Fruit fly (Drosophila melanogaster) whole organism, embryonic: ENCODE measurements around the gene drl.

ENCODE experiments used
- Asciz ChIP-seq: fragments of 200-800 bp; sonication (Bioruptor generic); optimal IDR thresholded peaks from 2 replicates; lab custom pipeline; 2017; ENCODE audit warnings: missing biosample characterization, mild to moderate bottlenecking, missing genetic modification characterization, missing genetic modification reagents
- Atf-2 ChIP-seq: fragments of 200-800 bp; sonication (Bioruptor generic); optimal IDR thresholded peaks from 2 replicates; lab custom pipeline; 2016; ENCODE audit warnings: missing biosample characterization, missing genetic modification characterization
- Atf3 ChIP-seq: fragments of 200-800 bp; sonication (Bioruptor generic); optimal IDR thresholded peaks from 3 replicates; lab custom pipeline; 2016; ENCODE audit warnings: missing biosample characterization, missing genetic modification characterization
- B-H2 ChIP-seq: fragments of 200-800 bp; sonication (Bioruptor generic); optimal IDR thresholded peaks from 2 replicates; lab custom pipeline; 2018; ENCODE audit warnings: missing biosample characterization, mild to moderate bottlenecking, missing genetic modification characterization
- CG10565 ChIP-seq: fragments of 200-800 bp; sonication (Bioruptor generic); optimal IDR thresholded peaks from 3 replicates; lab custom pipeline; 2016; ENCODE audit warnings: missing biosample characterization, mild to moderate bottlenecking, missing genetic modification characterization
- CG11398 ChIP-seq: fragments of 200-800 bp; sonication (Bioruptor generic); optimal IDR thresholded peaks from 2 replicates; lab custom pipeline; 2016; ENCODE audit warnings: missing biosample characterization, missing genetic modification characterization
- CG14014 ChIP-seq: fragments of 200-800 bp; sonication (Bioruptor generic); IDR thresholded peaks from 2 replicates; pipeline ENCODE4 v1.3.6; 2022; ENCODE audit warnings: missing biosample characterization, missing genetic modification characterization
- CG15073 ChIP-seq: fragments of 200-800 bp; sonication (Bioruptor generic); optimal IDR thresholded peaks from 2 replicates; lab custom pipeline; 2016; ENCODE audit warnings: missing biosample characterization, missing genetic modification characterization
- CG1647 ChIP-seq: fragments of 200-800 bp; sonication (Bioruptor generic); optimal IDR thresholded peaks from 3 replicates; lab custom pipeline; 2016; ENCODE audit warnings: missing biosample characterization, missing genetic modification characterization
- CG16813 ChIP-seq: fragments of 200-800 bp; sonication (Bioruptor generic); IDR thresholded peaks from 3 replicates; pipeline ENCODE4 v1.3.6; 2022; ENCODE audit warnings: missing biosample characterization, missing genetic modification characterization; ENCODE audit not compliant: partially characterized antibody
- CG17359 ChIP-seq: fragments of 200-800 bp; sonication (Bioruptor generic); optimal IDR thresholded peaks from 3 replicates; lab custom pipeline; 2018; ENCODE audit warnings: missing biosample characterization, mild to moderate bottlenecking, missing genetic modification characterization, moderate library complexity
- CG2889 ChIP-seq: fragments of 200-800 bp; sonication (Bioruptor generic); IDR thresholded peaks from 3 replicates; pipeline ENCODE4 v1.3.6; 2022; ENCODE audit warnings: missing biosample characterization, missing genetic modification characterization
- CG33557 ChIP-seq: fragments of 200-800 bp; sonication (Bioruptor generic); optimal IDR thresholded peaks from 2 replicates; lab custom pipeline; 2019; ENCODE audit warnings: missing biosample characterization, mild to moderate bottlenecking, missing genetic modification characterization, moderate library complexity
- CG4730 ChIP-seq: fragments of 200-800 bp; sonication (Bioruptor generic); IDR thresholded peaks from 2 replicates; pipeline ENCODE4 v1.3.6; 2022; ENCODE audit warnings: missing biosample characterization, missing genetic modification characterization
- CG4854 ChIP-seq: fragments of 200-800 bp; sonication (Bioruptor generic); optimal IDR thresholded peaks from 2 replicates; lab custom pipeline; 2016; ENCODE audit warnings: missing biosample characterization, missing genetic modification characterization, inconsistent platforms
- CG5245 ChIP-seq: fragments of 200-800 bp; sonication (Bioruptor generic); optimal IDR thresholded peaks from 3 replicates; lab custom pipeline; 2016; ENCODE audit warnings: missing biosample characterization, missing genetic modification characterization
- CG6175 ChIP-seq: fragments of 200-800 bp; sonication (Bioruptor generic); IDR thresholded peaks from 3 replicates; pipeline ENCODE4 v1.3.6; 2022; ENCODE audit warnings: missing biosample characterization, missing genetic modification characterization
- CG6689 ChIP-seq: fragments of 200-800 bp; sonication (Bioruptor generic); IDR thresholded peaks from 2 replicates; pipeline ENCODE4 v1.3.6; 2022; ENCODE audit warnings: missing biosample characterization, missing genetic modification characterization
- CG7786 ChIP-seq: fragments of 200-800 bp; sonication (Bioruptor generic); optimal IDR thresholded peaks from 2 replicates; lab custom pipeline; 2016; ENCODE audit warnings: missing biosample characterization, missing genetic modification characterization
- CoRest ChIP-seq: fragments of 200-800 bp; sonication (Bioruptor generic); optimal IDR thresholded peaks from 3 replicates; lab custom pipeline; 2018; ENCODE audit warnings: missing biosample characterization, mild to moderate bottlenecking, missing genetic modification characterization, moderate library complexity
- Doc2 ChIP-seq: fragments of 200-800 bp; sonication (Bioruptor generic); IDR thresholded peaks from 2 replicates; pipeline ENCODE4 v1.3.6; 2022; ENCODE audit warnings: missing biosample characterization, missing genetic modification characterization
- Hmx ChIP-seq: fragments of 200-800 bp; sonication (Bioruptor generic); optimal IDR thresholded peaks from 2 replicates; lab custom pipeline; 2016; ENCODE audit warnings: missing biosample characterization, missing genetic modification characterization
- Hr39 ChIP-seq: fragments of >200 bp; optimal IDR thresholded peaks from 2 replicates; lab custom pipeline; 2017
- PHDP ChIP-seq: fragments of 200-800 bp; sonication (Bioruptor generic); optimal IDR thresholded peaks from 3 replicates; lab custom pipeline; 2018; ENCODE audit warnings: missing biosample characterization, mild to moderate bottlenecking, missing genetic modification characterization, moderate library complexity
- Ravus ChIP-seq: fragments of 200-800 bp; sonication (Bioruptor generic); IDR thresholded peaks from 2 replicates; pipeline ENCODE4 v1.3.6; 2022; ENCODE audit warnings: missing biosample characterization, missing genetic modification characterization
- Spps ChIP-seq: fragments of 200-800 bp; sonication (Bioruptor generic); optimal IDR thresholded peaks from 2 replicates; lab custom pipeline; 2018; ENCODE audit warnings: missing biosample characterization, mild to moderate bottlenecking, missing genetic modification characterization
- Taf1 ChIP-seq: fragments of 200-800 bp; sonication (Bioruptor generic); IDR thresholded peaks from 2 replicates; pipeline ENCODE4 v1.3.6; 2022; ENCODE audit warnings: missing biosample characterization, missing genetic modification characterization
- al ChIP-seq: fragments of 200-800 bp; sonication (Bioruptor generic); IDR thresholded peaks from 2 replicates; pipeline ENCODE4 v1.3.6; 2022; ENCODE audit warnings: missing biosample characterization, missing genetic modification characterization
- ase ChIP-seq: fragments of 200-800 bp; sonication (Bioruptor generic); IDR thresholded peaks from 3 replicates; pipeline ENCODE4 v1.3.6; 2022; ENCODE audit warnings: missing biosample characterization, missing genetic modification characterization
- bsh ChIP-seq, 2 experiments: fragments of 200-800 bp; sonication (Bioruptor generic); optimal IDR thresholded peaks; 2 replicates each; lab custom pipeline; 2017 to 2018; ENCODE audit warnings: mild to moderate bottlenecking in 2 of 2, missing biosample characterization in 2 of 2, missing genetic modification characterization in 2 of 2, moderate library complexity in 1 of 2
- caup ChIP-seq: fragments of 200-800 bp; sonication (Bioruptor generic); optimal IDR thresholded peaks from 3 replicates; lab custom pipeline; 2017; ENCODE audit warnings: missing biosample characterization, mild to moderate bottlenecking, missing genetic modification characterization, moderate library complexity; ENCODE audit not compliant: severe bottlenecking
- chinmo ChIP-seq: fragments of 200-800 bp; sonication (Bioruptor generic); IDR thresholded peaks from 4 replicates; pipeline ENCODE4 v1.3.6; 2022; ENCODE audit warnings: missing biosample characterization, missing genetic modification characterization; ENCODE audit not compliant: partially characterized antibody
- crol ChIP-seq: fragments of 200-800 bp; sonication (Bioruptor generic); IDR thresholded peaks from 2 replicates; pipeline ENCODE4 v1.3.6; 2022; ENCODE audit warnings: missing biosample characterization, missing genetic modification characterization
- dmrt11E ChIP-seq: fragments of 200-800 bp; sonication (Bioruptor generic); optimal IDR thresholded peaks from 3 replicates; lab custom pipeline; 2018; ENCODE audit warnings: missing biosample characterization, mild to moderate bottlenecking, missing genetic modification characterization, moderate library complexity
- esg ChIP-seq: fragments of 200-800 bp; sonication (Bioruptor generic); conservative IDR thresholded peaks from 2 replicates; pipeline ENCODE4 v1.3.6; 2022; ENCODE audit warnings: missing biosample characterization, missing genetic modification characterization
- ewg ChIP-seq: fragments of 200-800 bp; sonication (Bioruptor generic); optimal IDR thresholded peaks from 3 replicates; lab custom pipeline; 2017; ENCODE audit warnings: mild to moderate bottlenecking, missing biosample characterization, missing genetic modification reagents, missing genetic modification characterization
- gsb-n ChIP-seq: fragments of 200-800 bp; sonication (Bioruptor generic); optimal IDR thresholded peaks from 3 replicates; lab custom pipeline; 2018; ENCODE audit warnings: missing biosample characterization, mild to moderate bottlenecking, missing genetic modification characterization
- hbn ChIP-seq: fragments of 200-800 bp; sonication (Bioruptor generic); IDR thresholded peaks from 2 replicates; pipeline ENCODE4 v1.3.6; 2022; ENCODE audit warnings: missing biosample characterization, missing genetic modification characterization; ENCODE audit not compliant: partially characterized antibody
- jigr1 ChIP-seq: fragments of 200-800 bp; sonication (Bioruptor generic); IDR thresholded peaks from 3 replicates; pipeline ENCODE4 v1.3.6; 2022; ENCODE audit warnings: missing biosample characterization, missing genetic modification characterization
- pan ChIP-seq, 4 experiments: fragments of >200 bp in 3 of 4; fragments of 200-800 bp in 1 of 4; sonication (Bioruptor generic) in 1 of 4; optimal IDR thresholded peaks in 3 of 4; IDR thresholded peaks in 1 of 4; 2 replicates each; pipeline versions ENCODE4 v1.3.6 to Lab custom; 2017 to 2022; ENCODE audit warnings: missing biosample characterization in 2 of 4, missing genetic modification characterization in 2 of 4, mixed read lengths in 1 of 4
- pros ChIP-seq: fragments of 200-800 bp; sonication (Bioruptor generic); optimal IDR thresholded peaks from 3 replicates; lab custom pipeline; 2019; ENCODE audit warnings: missing biosample characterization, mild to moderate bottlenecking, missing genetic modification characterization, moderate library complexity
- psq ChIP-seq: fragments of 200-800 bp; sonication (Bioruptor generic); optimal IDR thresholded peaks from 2 replicates; lab custom pipeline; 2017; ENCODE audit warnings: missing biosample characterization, missing genetic modification characterization
- pum ChIP-seq: fragments of 200-800 bp; sonication (Bioruptor generic); optimal IDR thresholded peaks from 2 replicates; lab custom pipeline; 2016; ENCODE audit warnings: missing biosample characterization, missing genetic modification characterization
- ranshi ChIP-seq: fragments of 200-800 bp; sonication (Bioruptor generic); IDR thresholded peaks from 2 replicates; pipeline ENCODE4 v1.3.6; 2022; ENCODE audit warnings: missing biosample characterization, missing genetic modification characterization
- toy ChIP-seq: fragments of 200-800 bp; sonication (Bioruptor generic); IDR thresholded peaks from 2 replicates; pipeline ENCODE4 v1.3.6; 2022; ENCODE audit warnings: missing biosample characterization, missing genetic modification characterization
- twi ChIP-seq: fragments of 200-800 bp; optimal IDR thresholded peaks from 2 replicates; lab custom pipeline; 2019; ENCODE audit warnings: missing biosample characterization, mild to moderate bottlenecking, missing genetic modification characterization, moderate library complexity
- usp ChIP-seq: fragments of >200 bp; optimal IDR thresholded peaks from 2 replicates; lab custom pipeline; 2017; ENCODE audit warnings: missing biosample characterization, missing genetic modification characterization
- vfl ChIP-seq: fragments of 200-800 bp; sonication (Bioruptor generic); optimal IDR thresholded peaks from 2 replicates; lab custom pipeline; 2016; ENCODE audit warnings: missing biosample characterization, missing genetic modification characterization

The drl gene

dm6 chr2L:19225984-19226914 lies 36.1 kb downstream of the drl start (continued):
- TF ChIP-seq dmrt11E (tag; lab: Kevin White, UChicago) (peak; percentile 94), toy (GFP tag; lab: Robert Waterston, UW) (0 out of 2 replicates have a peak, but pooled peaks have one; percentile 8), Atf-2 (GFP tag; lab: Kevin White, UChicago) (peak; percentile 77), CG10565 (GFP tag; lab: Kevin White, UChicago) (peak; percentile 55), B-H2 (no peak), CG6175 (GFP tag; lab: Robert Waterston, UW) (no peak), esg (GFP tag; lab: Robert Waterston, UW) (peak; percentile 69), CG17359 (tag; lab: Kevin White, UChicago) (peak; percentile 64), CG1647 (GFP tag; lab: Kevin White, UChicago) (peak; percentile 56), caup (peak; percentile 39), CG16813 (GFP tag; lab: Robert Waterston, UW) (no peak), crol (GFP tag; lab: Robert Waterston, UW) (peak; percentile 41; the same call in 1 of the 2 replicates), pros (GFP tag; lab: Kevin White, UChicago) (no peak), bsh (GFP tag; optimal IDR thresholded peaks at IDR 0.05; lab: Kevin White, UChicago) (peak; percentile 92 to 94), Doc2 (GFP tag; lab: Robert Waterston, UW) (no peak), CG15073 (GFP tag; lab: Kevin White, UChicago) (peak; percentile 50), pan (optimal IDR thresholded peaks at IDR 0.05; lab: Kevin White, UChicago) (peak in 1 of 2 experiments; percentile 65), pan (GFP tag; optimal IDR thresholded peaks at IDR 0.05 in 1 of 2, IDR thresholded peaks at IDR 0.05 in 1 of 2) (peak; percentile 42 to 46), ranshi (GFP tag; lab: Robert Waterston, UW) (peak; percentile 55; the same call in 1 of the 2 replicates), usp (no peak), gsb-n (tag; lab: Kevin White, UChicago) (peak; percentile 86), vfl (GFP tag; lab: Kevin White, UChicago) (peak; percentile 32), ewg (GFP tag; lab: Kevin White, UChicago) (peak; percentile 75), jigr1 (GFP tag; lab: Robert Waterston, UW) (peak; percentile 73; the same call in 2 of the 3 replicates), CG4730 (GFP tag; lab: Robert Waterston, UW) (peak; percentile 64), Spps (tag; lab: Kevin White, UChicago) (peak; percentile 72), chinmo (GFP tag; lab: Robert Waterston, UW) (no peak), CG7786 (peak; percentile 69), Hr39 (lab: Kevin White, UChicago) (no peak), hbn (GFP tag; lab: Robert Waterston, UW) (no peak), psq (GFP tag; lab: Kevin White, UChicago) (peak; percentile 50), Taf1 (GFP tag; lab: Robert Waterston, UW) (no peak), CG11398 (GFP tag; lab: Kevin White, UChicago) (peak; percentile 45), CG2889 (GFP tag; lab: Robert Waterston, UW) (no peak), CG14014 (no peak), ase (GFP tag; lab: Robert Waterston, UW) (peak; percentile 55; the same call in 1 of the 3 replicates), CoRest (peak; percentile 77), twi (tag; lab: Kevin White, UChicago) (peak; percentile 67), PHDP (tag; lab: Kevin White, UChicago) (peak; percentile 75), Asciz (GFP tag; lab: Kevin White, UChicago) (peak; percentile 45), Ravus (peak; percentile 15; the same call in 1 of the 2 replicates), al (GFP tag; lab: Robert Waterston, UW) (no peak), CG5245 (GFP tag; lab: Kevin White, UChicago) (peak; percentile 84), Hmx (GFP tag; lab: Kevin White, UChicago) (no peak), CG33557 (peak; percentile 68), CG4854 (GFP tag; lab: Kevin White, UChicago) (peak; percentile 67), CG6689 (GFP tag; lab: Robert Waterston, UW) (peak; percentile 77), pum (GFP tag; lab: Kevin White, UChicago) (peak; percentile 82), Atf3 (GFP tag; lab: Kevin White, UChicago) (peak; percentile 61)
